Worm (Caenorhabditis elegans): ENCODE results near the gene math-41.

Gene math-41

DNA sequence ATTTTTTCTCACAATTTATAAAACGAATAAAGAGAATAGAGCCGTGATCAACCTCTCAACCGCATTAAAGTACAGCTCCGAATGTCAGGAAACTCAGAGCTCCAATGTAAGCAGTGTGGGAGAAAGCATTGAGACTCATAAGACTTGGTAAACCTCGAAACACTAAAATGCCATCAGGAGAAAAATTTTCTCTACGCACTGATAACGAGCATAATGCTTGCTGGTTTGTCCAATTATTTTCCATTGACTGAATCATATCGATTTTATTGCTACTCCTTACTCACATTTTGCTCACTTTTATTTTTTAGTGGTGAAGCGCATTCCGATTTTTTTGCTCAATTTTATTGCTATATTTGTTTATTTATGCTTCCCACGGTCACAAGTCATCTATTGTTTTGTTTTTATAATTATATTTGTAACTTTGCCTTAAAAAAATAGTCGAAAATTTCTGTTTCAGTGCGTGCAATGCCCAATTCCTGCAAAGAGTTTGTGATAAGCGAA is 5.8 kb downstream of the math-41 start, which contains the start of gene math-40:
TSS of gene math-40 (plus strand) at position 451 of the 501 bp plus-strand sequence.
- TF ChIP-seq fax-1 (tag; optimal IDR thresholded peaks at IDR 0.05) (no peak), ceh-34 (tag; optimal IDR thresholded peaks at IDR 0.05) (no peak), gmeb-2 (tag; optimal IDR thresholded peaks at IDR 0.05) (no peak), sox-2 (GFP tag; IDR thresholded peaks at IDR 0.05) (no peak), pha-4 (tag; optimal IDR thresholded peaks at IDR 0.05) (no peak), ceh-45 (GFP tag; IDR thresholded peaks at IDR 0.05) (no peak), hlh-13 (GFP tag; optimal IDR thresholded peaks at IDR 0.05) (no peak), pha-2 (tag; optimal IDR thresholded peaks at IDR 0.05) (no peak)

- TF ChIP-seq pat-9 (tag; optimal IDR thresholded peaks at IDR 0.05), result no peak
- TF ChIP-seq lim-6 (tag; optimal IDR thresholded peaks at IDR 0.05), result no peak
Observed at ce11 chrII:1831883-1832388, 7.5 kb downstream of the math-41 start, which contains the start of gene math-39. math-39 (plus strand) TSS chrII:1832338.

ce11 chrII:1836204-1836603 is 11.8 kb downstream of the math-41 start, which contains the start of gene T08E11.1:
T08E11.1 (plus strand) TSS chrII:1836504.
- TF ChIP-seq hlh-15 (tag; optimal IDR thresholded peaks at IDR 0.05) (no peak), K02D7.2 (tag; optimal IDR thresholded peaks at IDR 0.05) (no peak), che-1 (tag; optimal IDR thresholded peaks at IDR 0.05) (no peak), ceh-18 (tag; optimal IDR thresholded peaks at IDR 0.05) (no peak), sox-2 (GFP tag; IDR thresholded peaks at IDR 0.05) (no peak), ceh-30 (tag; optimal IDR thresholded peaks at IDR 0.05) (no peak), npax-4 (tag; optimal IDR thresholded peaks at IDR 0.05) (no peak), fkh-10 (GFP tag; optimal IDR thresholded peaks at IDR 0.05) (no peak), gmeb-2 (tag; optimal IDR thresholded peaks at IDR 0.05) (no peak), ref-2 (tag; optimal IDR thresholded peaks at IDR 0.05) (no peak), ahr-1 (tag; optimal IDR thresholded peaks at IDR 0.05) (no peak), ceh-24 (tag; optimal IDR thresholded peaks at IDR 0.05) (no peak), T23F11.4 (GFP tag; optimal IDR thresholded peaks at IDR 0.05) (no peak), ceh-6 (GFP tag; optimal IDR thresholded peaks at IDR 0.05) (no peak), lim-6 (tag; optimal IDR thresholded peaks at IDR 0.05) (no peak), ceh-31 (tag; optimal IDR thresholded peaks at IDR 0.05) (no peak)

DNA sequence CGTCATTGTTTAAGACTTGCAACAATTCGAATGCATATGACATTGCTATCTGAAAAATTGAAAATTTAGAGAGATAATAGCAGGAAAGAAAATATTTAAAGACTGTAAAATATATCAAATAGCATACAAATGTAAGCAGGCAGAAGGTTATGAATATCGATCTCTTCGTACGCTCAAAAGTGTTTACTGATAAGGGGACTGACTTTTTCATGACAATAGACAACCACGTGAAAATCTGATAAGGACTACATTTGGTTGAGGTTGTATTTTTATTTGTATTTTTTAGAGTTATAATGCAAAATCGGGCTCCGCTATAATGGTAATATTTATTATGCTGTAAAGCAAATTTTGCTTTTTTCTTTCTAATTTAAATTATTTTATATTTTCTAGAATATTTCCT is 18.5 kb downstream of the math-41 start, which contains the start of the genes C52E2.5 and C52E2.4:
TSS of gene C52E2.5 (minus strand) at position 43 of the 400 bp plus-strand sequence.
TSS of gene C52E2.4 (plus strand) at position 252 of the 400 bp plus-strand sequence.
- TF ChIP-seq elt-2 (tag; optimal IDR thresholded peaks at IDR 0.05), result peak; percentile 67
- no peak for TF ChIP-seq fkh-6 (tag; optimal IDR thresholded peaks at IDR 0.05)

DNA sequence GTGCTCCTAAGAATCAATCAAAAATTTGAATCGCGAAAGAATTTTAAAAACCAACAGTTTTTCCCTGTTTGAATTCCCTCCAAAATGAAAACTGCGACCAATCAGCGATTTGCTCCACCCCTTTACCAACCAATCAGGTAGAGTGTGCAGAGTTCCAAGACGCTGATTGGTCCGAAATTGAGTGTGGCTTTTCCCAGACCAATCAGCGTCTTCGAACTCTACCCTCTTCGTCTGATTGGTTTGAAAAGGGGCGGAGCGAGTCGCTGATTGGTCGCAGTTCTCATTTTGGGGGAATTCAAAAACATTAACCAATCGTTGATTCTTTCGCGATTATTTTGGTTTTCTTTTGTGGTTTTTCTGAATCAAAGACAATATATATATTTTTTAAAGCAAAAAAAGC is 20.1 kb downstream of the math-41 start:
- no peak for TF ChIP-seq unc-86 (tag; optimal IDR thresholded peaks at IDR 0.05)
- no peak for TF ChIP-seq ceh-31 (tag; optimal IDR thresholded peaks at IDR 0.05)
- peak; percentile 78 for TF ChIP-seq nfya-1 (tag; optimal IDR thresholded peaks at IDR 0.05)

DNA sequence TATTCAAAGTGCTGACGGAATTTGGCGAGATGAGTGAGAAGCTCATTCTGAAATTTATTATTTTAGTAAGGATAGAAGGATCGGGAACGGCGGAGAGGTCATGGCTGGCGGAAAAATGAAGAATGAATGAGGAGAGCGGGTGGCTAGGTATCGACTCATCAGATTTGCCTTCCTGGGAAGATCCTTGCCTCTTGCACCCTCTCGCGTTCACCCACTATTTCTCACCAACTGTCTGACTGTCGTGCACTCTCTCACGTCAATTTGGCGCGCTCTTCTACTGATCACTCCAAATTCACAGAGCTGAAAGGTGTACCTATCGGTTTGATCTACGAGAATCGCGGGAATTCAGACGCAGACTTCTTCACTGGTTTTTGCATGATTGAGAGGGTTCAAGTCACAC is 23.7 kb downstream of the math-41 start, which contains the start of gene fbxb-97:
TSS of gene fbxb-97 (minus strand) at position 53 of the 400 bp plus-strand sequence.
- TF ChIP-seq dmd-4 (tag; optimal IDR thresholded peaks at IDR 0.05; ENCODE audit: borderline replicate concordance) (no peak), ceh-18 (tag; optimal IDR thresholded peaks at IDR 0.05) (no peak), unc-86 (tag; optimal IDR thresholded peaks at IDR 0.05) (no peak), C38D4.7 (GFP tag; optimal IDR thresholded peaks at IDR 0.05) (no peak), dve-1 (tag; optimal IDR thresholded peaks at IDR 0.05) (no peak)
